Worm (Caenorhabditis elegans): ENCODE results near the gene lurp-3.

DNA sequence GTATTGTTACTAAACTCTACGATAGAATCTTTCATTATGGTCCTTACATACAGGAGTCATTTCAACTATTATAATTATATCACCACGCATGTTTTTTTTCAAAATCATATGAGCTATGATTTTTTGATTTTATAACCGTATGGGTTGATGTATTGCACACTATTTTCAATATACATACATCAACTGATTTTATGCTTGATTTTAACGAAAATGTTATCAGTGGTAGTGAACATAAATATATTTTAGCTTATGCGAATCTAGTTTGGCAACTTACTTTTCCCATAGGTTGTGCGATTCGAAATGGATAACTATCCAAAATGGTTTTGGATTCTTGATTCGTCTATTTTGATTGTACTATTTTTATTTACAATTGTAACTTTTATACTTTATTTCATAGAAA, 31.9 kb upstream of the lurp-3 start, which contains the start of gene srv-10:
- TF ChIP-seq him-1 (tag; optimal IDR thresholded peaks at IDR 0.05) = no peak
- TF ChIP-seq W03F9.2 (tag; optimal IDR thresholded peaks at IDR 0.05) = no peak
- no peak for TF ChIP-seq dao-5 (tag; optimal IDR thresholded peaks at IDR 0.05)
